Fruit fly (Drosophila melanogaster) whole organism, embryonic: Measurements from ENCODE around the gene Trf5.
A peak's percentile ranks its signal among the peaks of the same experiment; 100 is the strongest.

Source experiments
- ATbp ChIP-seq: fragments of 200-800 bp; sonication (Bioruptor generic); optimal IDR thresholded peaks from 2 replicates; lab custom pipeline; 2017; ENCODE audit warnings: missing biosample characterization, mild to moderate bottlenecking, missing genetic modification characterization, missing genetic modification reagents
- Atf-2 ChIP-seq: fragments of 200-800 bp; sonication (Bioruptor generic); optimal IDR thresholded peaks from 2 replicates; lab custom pipeline; 2016; ENCODE audit warnings: missing biosample characterization, missing genetic modification characterization
- C15 ChIP-seq: fragments of 200-800 bp; sonication (Bioruptor generic); IDR thresholded peaks from 3 replicates; pipeline ENCODE4 v1.3.6; 2022; ENCODE audit warnings: missing biosample characterization, missing genetic modification characterization
- CG10209 ChIP-seq: fragments of 200-800 bp; sonication (Bioruptor generic); optimal IDR thresholded peaks from 3 replicates; lab custom pipeline; 2017; ENCODE audit warnings: missing biosample characterization, mild to moderate bottlenecking, missing genetic modification characterization, missing genetic modification reagents
- CG10979 ChIP-seq: fragments of 200-800 bp; sonication (Bioruptor generic); optimal IDR thresholded peaks from 2 replicates; lab custom pipeline; 2018; ENCODE audit warnings: missing biosample characterization, mild to moderate bottlenecking, missing genetic modification characterization, moderate library complexity
- CG12744 ChIP-seq: fragments of 200-800 bp; sonication (Bioruptor generic); optimal IDR thresholded peaks from 2 replicates; lab custom pipeline; 2016; ENCODE audit warnings: missing biosample characterization, missing genetic modification characterization
- CG12769 ChIP-seq: fragments of 200-800 bp; sonication (Bioruptor generic); optimal IDR thresholded peaks from 2 replicates; lab custom pipeline; 2019; ENCODE audit warnings: missing biosample characterization, mild to moderate bottlenecking, missing genetic modification characterization, moderate library complexity
- CG15514 ChIP-seq: fragments of 200-800 bp; sonication (Bioruptor generic); optimal IDR thresholded peaks from 3 replicates; lab custom pipeline; 2017; ENCODE audit warnings: missing biosample characterization, missing genetic modification characterization, mild to moderate bottlenecking, moderate library complexity, missing genetic modification reagents
- CG16815 ChIP-seq: fragments of 200-800 bp; sonication (Bioruptor generic); optimal IDR thresholded peaks from 3 replicates; lab custom pipeline; 2017; ENCODE audit warnings: missing biosample characterization, mild to moderate bottlenecking, missing genetic modification characterization
- CG18476 ChIP-seq: fragments of 200-800 bp; sonication (Bioruptor generic); optimal IDR thresholded peaks from 2 replicates; lab custom pipeline; 2016; ENCODE audit warnings: missing biosample characterization, mild to moderate bottlenecking, missing genetic modification characterization
- CG2120 ChIP-seq: fragments of 200-800 bp; sonication (Bioruptor generic); optimal IDR thresholded peaks from 3 replicates; lab custom pipeline; 2016; ENCODE audit warnings: missing biosample characterization, missing genetic modification characterization
- CG30403 ChIP-seq: fragments of 200-800 bp; sonication (Bioruptor generic); optimal IDR thresholded peaks from 3 replicates; lab custom pipeline; 2016; ENCODE audit warnings: missing biosample characterization, missing genetic modification characterization
- CG31441 ChIP-seq: fragments of 200-800 bp; sonication (Bioruptor generic); IDR thresholded peaks from 2 replicates; pipeline ENCODE4 v1.3.6; 2022; ENCODE audit warnings: missing biosample characterization, missing genetic modification characterization
- CG33557 ChIP-seq: fragments of 200-800 bp; sonication (Bioruptor generic); optimal IDR thresholded peaks from 2 replicates; lab custom pipeline; 2019; ENCODE audit warnings: missing biosample characterization, mild to moderate bottlenecking, missing genetic modification characterization, moderate library complexity
- CG34376 ChIP-seq: fragments of 200-800 bp; sonication (Bioruptor generic); optimal IDR thresholded peaks from 2 replicates; lab custom pipeline; 2018; ENCODE audit warnings: missing biosample characterization, mild to moderate bottlenecking, missing genetic modification characterization
- CG4424 ChIP-seq: fragments of 200-800 bp; sonication (Bioruptor generic); optimal IDR thresholded peaks from 3 replicates; lab custom pipeline; 2016; ENCODE audit warnings: missing biosample characterization, missing genetic modification characterization
- CG6272 ChIP-seq: fragments of 200-800 bp; sonication (Bioruptor generic); IDR thresholded peaks from 2 replicates; pipeline ENCODE4 v1.3.6; 2022; ENCODE audit warnings: missing biosample characterization, missing genetic modification characterization
- CG6854 ChIP-seq: fragments of 200-800 bp; sonication (Bioruptor generic); optimal IDR thresholded peaks from 3 replicates; lab custom pipeline; 2017; ENCODE audit warnings: missing biosample characterization, mild to moderate bottlenecking, missing genetic modification characterization
- CG7839 ChIP-seq: fragments of 200-800 bp; sonication (Bioruptor generic); optimal IDR thresholded peaks from 3 replicates; lab custom pipeline; 2018; ENCODE audit warnings: missing biosample characterization, mild to moderate bottlenecking, missing genetic modification characterization, moderate library complexity
- CTCF ChIP-seq: fragments of 200-800 bp; sonication (Bioruptor generic); optimal IDR thresholded peaks from 2 replicates; lab custom pipeline; 2017; ENCODE audit warnings: missing biosample characterization, mild to moderate bottlenecking, missing genetic modification characterization, moderate library complexity
- D19B ChIP-seq: fragments of 200-800 bp; sonication (Bioruptor generic); optimal IDR thresholded peaks from 2 replicates; lab custom pipeline; 2017; ENCODE audit warnings: missing biosample characterization, mild to moderate bottlenecking, missing genetic modification characterization
- Dfd ChIP-seq, 2 experiments: fragments of >200 bp; optimal IDR thresholded peaks; 2 replicates each; lab custom pipeline; 2017; ENCODE audit warnings: missing biosample characterization in 2 of 2, missing genetic modification characterization in 2 of 2
- Hsf ChIP-seq: fragments of 200-800 bp; sonication (Bioruptor generic); optimal IDR thresholded peaks from 3 replicates; lab custom pipeline; 2016; ENCODE audit warnings: missing biosample characterization, missing genetic modification characterization
- Mrtf ChIP-seq: fragments of 200-800 bp; sonication (Bioruptor generic); IDR thresholded peaks from 3 replicates; pipeline ENCODE4 v1.3.6; 2022; ENCODE audit warnings: missing biosample characterization, missing genetic modification characterization
- Nf-YC ChIP-seq: fragments of 200-800 bp; optimal IDR thresholded peaks from 3 replicates; lab custom pipeline; 2019; ENCODE audit warnings: missing biosample characterization, mild to moderate bottlenecking, missing genetic modification characterization, moderate library complexity
- Optix ChIP-seq: fragments of 200-800 bp; sonication (Bioruptor generic); IDR thresholded peaks from 3 replicates; pipeline ENCODE4 v1.3.6; 2022; ENCODE audit warnings: missing biosample characterization, missing genetic modification characterization
- Rfx ChIP-seq: fragments of 200-800 bp; sonication (Bioruptor generic); IDR thresholded peaks from 2 replicates; pipeline ENCODE4 v1.3.6; 2022; ENCODE audit warnings: missing biosample characterization, missing genetic modification characterization
- ap ChIP-seq: fragments of 200-800 bp; sonication (Bioruptor generic); IDR thresholded peaks from 2 replicates; pipeline ENCODE4 v1.3.6; 2022; ENCODE audit warnings: missing biosample characterization, missing genetic modification characterization
- ase ChIP-seq: fragments of 200-800 bp; sonication (Bioruptor generic); IDR thresholded peaks from 3 replicates; pipeline ENCODE4 v1.3.6; 2022; ENCODE audit warnings: missing biosample characterization, missing genetic modification characterization
- cg ChIP-seq: fragments of 200-800 bp; sonication (Bioruptor generic); optimal IDR thresholded peaks from 3 replicates; lab custom pipeline; 2019; ENCODE audit warnings: missing biosample characterization, mild to moderate bottlenecking, missing genetic modification characterization, moderate library complexity
- crol ChIP-seq: fragments of 200-800 bp; sonication (Bioruptor generic); IDR thresholded peaks from 2 replicates; pipeline ENCODE4 v1.3.6; 2022; ENCODE audit warnings: missing biosample characterization, missing genetic modification characterization
- esg ChIP-seq: fragments of 200-800 bp; sonication (Bioruptor generic); conservative IDR thresholded peaks from 2 replicates; pipeline ENCODE4 v1.3.6; 2022; ENCODE audit warnings: missing biosample characterization, missing genetic modification characterization
- eve ChIP-seq, 2 experiments: fragments of >200 bp; optimal IDR thresholded peaks; 2 replicates each; lab custom pipeline; 2017; ENCODE audit warnings: missing biosample characterization in 2 of 2, missing genetic modification characterization in 2 of 2
- fd3F ChIP-seq: fragments of 200-800 bp; sonication (Bioruptor generic); optimal IDR thresholded peaks from 2 replicates; lab custom pipeline; 2018; ENCODE audit warnings: missing biosample characterization, mild to moderate bottlenecking, missing genetic modification characterization, moderate library complexity
- gem ChIP-seq: fragments of 200-800 bp; sonication (Bioruptor generic); optimal IDR thresholded peaks from 2 replicates; lab custom pipeline; 2019; ENCODE audit warnings: missing biosample characterization, mild to moderate bottlenecking, missing genetic modification characterization, moderate library complexity
- hkb ChIP-seq, 2 experiments: fragments of 200-800 bp in 1 of 2; fragments of >200 bp in 1 of 2; sonication (Bioruptor generic) in 1 of 2; IDR thresholded peaks in 1 of 2; optimal IDR thresholded peaks in 1 of 2; 2 replicates each; pipeline versions ENCODE4 v1.3.6 to Lab custom; 2017 to 2022; ENCODE audit warnings: missing biosample characterization in 1 of 2, missing genetic modification characterization in 1 of 2
- inv ChIP-seq: fragments of 200-800 bp; sonication (Bioruptor generic); IDR thresholded peaks from 2 replicates; pipeline ENCODE4 v1.3.6; 2022; ENCODE audit warnings: missing biosample characterization, missing genetic modification characterization; ENCODE audit not compliant: partially characterized antibody
- lmd ChIP-seq: fragments of 200-800 bp; sonication (Bioruptor generic); IDR thresholded peaks from 2 replicates; pipeline ENCODE4 v1.3.6; 2022; ENCODE audit warnings: missing biosample characterization, missing genetic modification characterization
- pho ChIP-seq: fragments of 200-800 bp; sonication (Bioruptor generic); optimal IDR thresholded peaks from 2 replicates; lab custom pipeline; 2016; ENCODE audit warnings: missing biosample characterization, missing genetic modification characterization
- pros ChIP-seq: fragments of 200-800 bp; sonication (Bioruptor generic); optimal IDR thresholded peaks from 3 replicates; lab custom pipeline; 2019; ENCODE audit warnings: missing biosample characterization, mild to moderate bottlenecking, missing genetic modification characterization, moderate library complexity
- pum ChIP-seq: fragments of 200-800 bp; sonication (Bioruptor generic); optimal IDR thresholded peaks from 2 replicates; lab custom pipeline; 2016; ENCODE audit warnings: missing biosample characterization, missing genetic modification characterization
- sd ChIP-seq: fragments of 200-800 bp; sonication (Bioruptor generic); optimal IDR thresholded peaks from 3 replicates; lab custom pipeline; 2018; ENCODE audit warnings: missing biosample characterization, mild to moderate bottlenecking, missing genetic modification characterization, moderate library complexity
- stc ChIP-seq: fragments of 200-800 bp; sonication (Bioruptor generic); IDR thresholded peaks from 2 replicates; pipeline ENCODE4 v1.3.6; 2022; ENCODE audit warnings: missing biosample characterization, missing genetic modification characterization
- tap ChIP-seq: fragments of 200-800 bp; optimal IDR thresholded peaks from 3 replicates; lab custom pipeline; 2019; ENCODE audit warnings: missing biosample characterization, mild to moderate bottlenecking, missing genetic modification characterization, moderate library complexity

Gene Trf5

dm6 chr2L:2734215-2734614, 38.0 kb upstream of the Trf5 start (continued):
- TF ChIP-seq sd (tag; lab: Kevin White, UChicago) (no peak), CG7839 (tag; lab: Kevin White, UChicago) (peak; percentile 68)

dm6 chr2L:2732139-2732830, 36.0 kb upstream of the Trf5 start:
- peak; percentile 71 for TF ChIP-seq CTCF (GFP tag; lab: Kevin White, UChicago)
- TF ChIP-seq eve (GFP tag; optimal IDR thresholded peaks at IDR 0.05; lab: Kevin White, UChicago), result peak in 1 of 2 experiments; percentile 65
- TF ChIP-seq pros (GFP tag; lab: Kevin White, UChicago), result no peak

DNA sequence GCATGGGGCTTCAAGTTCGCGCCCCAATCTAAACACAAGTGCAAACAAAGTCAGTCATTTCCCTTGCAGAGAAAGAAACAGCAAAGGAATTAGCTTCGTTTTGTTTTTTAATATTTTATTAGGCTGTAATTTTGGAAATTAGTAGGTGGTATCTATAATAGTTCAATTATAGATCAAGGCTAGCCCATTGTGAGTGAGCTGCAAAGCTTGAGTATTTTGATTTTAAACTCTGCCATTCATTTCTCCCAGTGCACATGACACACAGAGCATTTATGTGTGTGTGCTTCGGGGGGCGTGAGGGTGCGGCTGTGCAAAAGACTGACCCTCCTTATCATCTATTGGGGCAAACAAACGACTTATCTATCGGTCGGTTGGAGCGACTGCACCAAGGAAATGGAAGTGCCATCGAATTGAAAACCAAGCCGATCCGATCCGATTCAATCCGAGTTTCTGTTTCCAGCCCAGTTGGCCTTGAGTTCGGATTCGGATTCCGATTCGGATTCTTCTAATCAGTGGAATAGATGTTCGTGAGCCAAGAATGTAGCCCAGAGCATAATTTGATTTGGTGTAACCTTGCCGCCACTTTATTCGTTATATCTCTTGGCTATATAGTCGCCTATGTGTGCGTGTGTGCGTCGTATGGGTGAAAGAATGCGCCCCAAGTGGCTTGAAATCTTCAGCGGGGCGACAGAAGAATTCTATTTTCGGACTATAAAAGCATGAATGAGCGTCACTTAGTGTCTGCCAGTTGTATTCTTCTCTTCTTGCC, 35.3 kb upstream of the Trf5 start:
- peak; percentile 55; the same call in 1 of the 2 replicates for TF ChIP-seq ap (GFP tag; lab: Robert Waterston, UW)
- peak; percentile 11 for TF ChIP-seq CG15514 (GFP tag; lab: Kevin White, UChicago)
- TF ChIP-seq CG30403 (GFP tag; lab: Kevin White, UChicago), result peak; percentile 17
- TF ChIP-seq CG33557 (GFP tag; lab: Kevin White, UChicago), result no peak
- TF ChIP-seq ase (GFP tag; lab: Robert Waterston, UW), result peak; percentile 47; the same call in 1 of the 3 replicates
- TF ChIP-seq tap (tag; lab: Kevin White, UChicago), result peak; percentile 6
- no peak for TF ChIP-seq pho (GFP tag; lab: Kevin White, UChicago)
- no peak for TF ChIP-seq CG6854 (GFP tag; lab: Kevin White, UChicago)
- 0 out of 3 replicates have a peak, but pooled peaks have one; percentile 47 for TF ChIP-seq Optix
- peak; percentile 24 for TF ChIP-seq CG12769
- no peak for TF ChIP-seq CG6272 (GFP tag; lab: Robert Waterston, UW)
- TF ChIP-seq cg (GFP tag; lab: Kevin White, UChicago), result peak; percentile 3
- 0 out of 2 replicates have a peak, but pooled peaks have one; percentile 27 for TF ChIP-seq Rfx
- peak; percentile 22 for TF ChIP-seq CG2120 (GFP tag; lab: Kevin White, UChicago)
- TF ChIP-seq CG10979, result peak; percentile 38
- TF ChIP-seq Atf-2 (GFP tag; lab: Kevin White, UChicago), result no peak
- no peak for TF ChIP-seq CG18476 (GFP tag; lab: Kevin White, UChicago)
- TF ChIP-seq crol, result peak; percentile 47; the same call in 1 of the 2 replicates
- TF ChIP-seq fd3F, result peak; percentile 0
- TF ChIP-seq CG31441 (GFP tag; lab: Robert Waterston, UW), result peak; percentile 42
- peak; percentile 42 for TF ChIP-seq CG4424 (GFP tag; lab: Kevin White, UChicago)
- TF ChIP-seq Dfd (GFP tag; optimal IDR thresholded peaks at IDR 0.05; lab: Kevin White, UChicago), result no peak
- no peak for TF ChIP-seq CG16815 (GFP tag; lab: Kevin White, UChicago)
- TF ChIP-seq gem (tag; lab: Kevin White, UChicago), result peak; percentile 56
- no peak for TF ChIP-seq D19B (GFP tag; lab: Kevin White, UChicago)
- TF ChIP-seq CG10209 (GFP tag; lab: Kevin White, UChicago), result peak; percentile 8
- peak; percentile 66 for TF ChIP-seq esg (GFP tag; lab: Robert Waterston, UW)
- TF ChIP-seq Hsf, result no peak
- TF ChIP-seq CG12744 (GFP tag; lab: Kevin White, UChicago), result no peak
- peak; percentile 38 for TF ChIP-seq CG34376
- TF ChIP-seq ATbp (GFP tag; lab: Kevin White, UChicago), result peak; percentile 20
- peak; percentile 31; the same call in 1 of the 2 replicates for TF ChIP-seq stc (GFP tag; lab: Robert Waterston, UW)
- 0 out of 3 replicates have a peak, but pooled peaks have one; percentile 19 for TF ChIP-seq Mrtf (GFP tag; lab: Robert Waterston, UW)
- no peak for TF ChIP-seq C15 (GFP tag; lab: Robert Waterston, UW)
- no peak for TF ChIP-seq inv
- peak; percentile 71 for TF ChIP-seq pum (GFP tag; lab: Kevin White, UChicago)
- peak; percentile 57 for TF ChIP-seq lmd (GFP tag; lab: Robert Waterston, UW)
- no peak for TF ChIP-seq hkb (optimal IDR thresholded peaks at IDR 0.05; lab: Kevin White, UChicago)
- TF ChIP-seq hkb (GFP tag; IDR thresholded peaks at IDR 0.05; lab: Robert Waterston, UW), result 0 out of 2 replicates have a peak, but pooled peaks have one; percentile 23
- TF ChIP-seq Nf-YC (tag; lab: Kevin White, UChicago), result no peak
